Fruit fly (Drosophila melanogaster) whole organism, adult: Measurements from ENCODE around the gene CG13404.
"Not testable (repeated sequence)": the region's sequence is repeated elsewhere in the genome, so short reads cannot be mapped to it uniquely, and the experiment has no call there.

Experiments
- CG11617 ChIP-seq: fragments of 200-800 bp; sonication (Bioruptor generic); optimal IDR thresholded peaks from 2 replicates; lab custom pipeline; 2017; ENCODE audit warnings: mild to moderate bottlenecking, missing biosample characterization, missing genetic modification reagents, missing genetic modification characterization
- CG12768 ChIP-seq: fragments of 200-800 bp; sonication (Bioruptor generic); optimal IDR thresholded peaks from 2 replicates; lab custom pipeline; 2017; ENCODE audit warnings: missing biosample characterization, missing genetic modification characterization, mild to moderate bottlenecking, moderate library complexity, missing genetic modification reagents
- CG14711 ChIP-seq: fragments of 200-800 bp; sonication (Bioruptor generic); optimal IDR thresholded peaks from 2 replicates; lab custom pipeline; 2018; ENCODE audit warnings: missing biosample characterization, mild to moderate bottlenecking, missing genetic modification characterization, moderate library complexity
- CG1620 ChIP-seq: fragments of 200-800 bp; sonication (Bioruptor generic); optimal IDR thresholded peaks from 2 replicates; lab custom pipeline; 2016; ENCODE audit warnings: missing biosample characterization, missing genetic modification characterization
- CG33017 ChIP-seq: fragments of 200-800 bp; sonication (Bioruptor generic); optimal IDR thresholded peaks from 2 replicates; lab custom pipeline; 2018; ENCODE audit warnings: missing biosample characterization, mild to moderate bottlenecking, missing genetic modification characterization, moderate library complexity
- CG5204 ChIP-seq: fragments of 200-800 bp; sonication (Bioruptor generic); optimal IDR thresholded peaks from 2 replicates; lab custom pipeline; 2016; ENCODE audit warnings: missing biosample characterization, missing genetic modification characterization
- CG7045 ChIP-seq: fragments of 200-800 bp; sonication (Bioruptor generic); optimal IDR thresholded peaks from 2 replicates; lab custom pipeline; 2017; ENCODE audit warnings: missing biosample characterization, mild to moderate bottlenecking, missing genetic modification characterization
- CG7101 ChIP-seq: fragments of 200-800 bp; sonication (Bioruptor generic); optimal IDR thresholded peaks from 2 replicates; lab custom pipeline; 2018; ENCODE audit warnings: missing biosample characterization, mild to moderate bottlenecking, missing genetic modification characterization, moderate library complexity
- Clk ChIP-seq: fragments of 200-800 bp; sonication (Bioruptor generic); optimal IDR thresholded peaks from 2 replicates; lab custom pipeline; 2017; ENCODE audit warnings: missing biosample characterization, missing genetic modification characterization
- Crg-1 ChIP-seq: fragments of 200-800 bp; sonication (Bioruptor generic); optimal IDR thresholded peaks from 2 replicates; lab custom pipeline; 2016; ENCODE audit warnings: missing biosample characterization, missing genetic modification characterization
- Hr96 ChIP-seq: fragments of 200-800 bp; sonication (Bioruptor generic); optimal IDR thresholded peaks from 2 replicates; lab custom pipeline; 2016; ENCODE audit warnings: missing biosample characterization, missing genetic modification characterization
- Mnt ChIP-seq: fragments of 200-800 bp; sonication (Bioruptor generic); optimal IDR thresholded peaks from 2 replicates; lab custom pipeline; 2016; ENCODE audit warnings: missing biosample characterization, mild to moderate bottlenecking, missing genetic modification characterization
- bab1 ChIP-seq: fragments of 200-800 bp; sonication (Bioruptor generic); optimal IDR thresholded peaks from 3 replicates; lab custom pipeline; 2019; ENCODE audit warnings: missing biosample characterization, mild to moderate bottlenecking, missing genetic modification characterization, moderate library complexity
- cic ChIP-seq: fragments of 200-800 bp; sonication (Bioruptor generic); optimal IDR thresholded peaks from 2 replicates; lab custom pipeline; 2017; ENCODE audit warnings: missing biosample characterization, mild to moderate bottlenecking, missing genetic modification characterization, moderate library complexity
- cnc ChIP-seq, 2 experiments: fragments of >200 bp; optimal IDR thresholded peaks; 2 replicates each; lab custom pipeline; 2017
- kay ChIP-seq: fragments of 200-800 bp; sonication (Bioruptor generic); peaks from one replicate; lab custom pipeline; 2016; ENCODE audit warnings: missing biosample characterization, missing genetic modification characterization, borderline replicate concordance
- ovo ChIP-seq: fragments of 200-800 bp; sonication (Bioruptor generic); optimal IDR thresholded peaks from 2 replicates; lab custom pipeline; 2016; ENCODE audit warnings: missing biosample characterization, missing genetic modification characterization
- pad ChIP-seq: fragments of 200-800 bp; sonication (Bioruptor generic); optimal IDR thresholded peaks from 3 replicates; lab custom pipeline; 2017; ENCODE audit warnings: missing biosample characterization, missing genetic modification characterization, mild to moderate bottlenecking, moderate library complexity, missing genetic modification reagents
- tj ChIP-seq: fragments of 200-800 bp; sonication (Bioruptor generic); optimal IDR thresholded peaks from 3 replicates; lab custom pipeline; 2017; ENCODE audit warnings: missing biosample characterization, mild to moderate bottlenecking, missing genetic modification characterization, moderate library complexity
- toe ChIP-seq: fragments of 200-800 bp; sonication (Bioruptor generic); optimal IDR thresholded peaks from 2 replicates; lab custom pipeline; 2016; ENCODE audit warnings: missing biosample characterization, missing genetic modification characterization

The CG13404 gene

dm6 chrX:14266075-14266474, at the start of gene CG13404, which contains the start of gene na:
TSS of gene CG13404 (minus strand) at chrX:14266250.
TSS of gene na (plus strand) at chrX:14266367.
- TF ChIP-seq tj (GFP tag; lab: Kevin White, UChicago), result no peak
- no peak for TF ChIP-seq CG12768 (GFP tag; lab: Kevin White, UChicago)
- TF ChIP-seq pad (GFP tag; lab: Kevin White, UChicago), result no peak
- no peak for TF ChIP-seq kay (GFP tag; lab: Kevin White, UChicago)
- no peak for TF ChIP-seq CG7101 (tag; lab: Kevin White, UChicago)
- TF ChIP-seq cic (GFP tag; lab: Kevin White, UChicago), result no peak
- no peak for TF ChIP-seq Hr96
- no peak for TF ChIP-seq ovo (GFP tag; lab: Kevin White, UChicago)
- no peak for TF ChIP-seq Crg-1 (GFP tag; lab: Kevin White, UChicago)
- no peak for TF ChIP-seq cnc (optimal IDR thresholded peaks at IDR 0.05; lab: Kevin White, UChicago)
- TF ChIP-seq CG33017, result no peak
- TF ChIP-seq CG5204 (GFP tag; lab: Kevin White, UChicago), result no peak
- no peak for TF ChIP-seq toe (GFP tag; lab: Kevin White, UChicago)
- TF ChIP-seq bab1 (GFP tag; lab: Kevin White, UChicago), result no peak
- TF ChIP-seq CG11617, result no peak
- no peak for TF ChIP-seq Mnt (GFP tag; lab: Kevin White, UChicago)
- no peak for TF ChIP-seq CG7045 (GFP tag; lab: Kevin White, UChicago)
- TF ChIP-seq CG1620 (GFP tag; lab: Kevin White, UChicago), result no peak

- TF ChIP-seq CG7101 (tag; lab: Kevin White, UChicago); kay (GFP tag; lab: Kevin White, UChicago); CG5204 (GFP tag; lab: Kevin White, UChicago): not testable (repeated sequence)
Measured at dm6 chrX:14315483-14315882, 49.4 kb upstream of the CG13404 start, which contains the start of gene betaNACtes2. TSS of gene betaNACtes2 (minus strand) at chrX:14315583.

- TF ChIP-seq Mnt (GFP tag; lab: Kevin White, UChicago), result no peak
- TF ChIP-seq cnc (optimal IDR thresholded peaks at IDR 0.05; lab: Kevin White, UChicago), result no peak
Measured at dm6 chrX:14289293-14289692, 23.2 kb upstream of the CG13404 start, which contains the start of gene CG9400. TSS of gene CG9400 (minus strand) at chrX:14289393.

dm6 chrX:14277435-14277834, 11.4 kb upstream of the CG13404 start, which contains the start of gene Muc12Ea:
TSS of gene Muc12Ea (plus strand) at chrX:14277735.
- TF ChIP-seq CG33017 (no peak), CG5204 (GFP tag; lab: Kevin White, UChicago) (no peak), Mnt (GFP tag; lab: Kevin White, UChicago) (no peak), Crg-1 (GFP tag; lab: Kevin White, UChicago) (no peak), CG1620 (GFP tag; lab: Kevin White, UChicago) (no peak), ovo (GFP tag; lab: Kevin White, UChicago) (no peak), CG11617 (no peak), tj (GFP tag; lab: Kevin White, UChicago) (no peak), Clk (GFP tag; lab: Kevin White, UChicago) (no peak), CG14711 (tag; lab: Kevin White, UChicago) (no peak), Hr96 (no peak), CG7045 (GFP tag; lab: Kevin White, UChicago) (no peak), toe (GFP tag; lab: Kevin White, UChicago) (no peak), bab1 (GFP tag; lab: Kevin White, UChicago) (no peak), kay (GFP tag; lab: Kevin White, UChicago) (no peak)

dm6 chrX:14265149-14265548, 901 bp downstream of the CG13404 start:
- no peak for TF ChIP-seq Hr96
- no peak for TF ChIP-seq Clk (GFP tag; lab: Kevin White, UChicago)
- TF ChIP-seq cnc (optimal IDR thresholded peaks at IDR 0.05; lab: Kevin White, UChicago), result no peak
- no peak for TF ChIP-seq pad (GFP tag; lab: Kevin White, UChicago)
- TF ChIP-seq CG14711 (tag; lab: Kevin White, UChicago), result no peak
- no peak for TF ChIP-seq cic (GFP tag; lab: Kevin White, UChicago)
- TF ChIP-seq tj (GFP tag; lab: Kevin White, UChicago), result no peak
- no peak for TF ChIP-seq CG7045 (GFP tag; lab: Kevin White, UChicago)
- no peak for TF ChIP-seq toe (GFP tag; lab: Kevin White, UChicago)
- TF ChIP-seq Mnt (GFP tag; lab: Kevin White, UChicago), result no peak
- TF ChIP-seq CG12768 (GFP tag; lab: Kevin White, UChicago), result no peak
- TF ChIP-seq Crg-1 (GFP tag; lab: Kevin White, UChicago), result no peak
- no peak for TF ChIP-seq bab1 (GFP tag; lab: Kevin White, UChicago)
- TF ChIP-seq CG7101 (tag; lab: Kevin White, UChicago), result no peak
- TF ChIP-seq kay (GFP tag; lab: Kevin White, UChicago), result no peak
- TF ChIP-seq ovo (GFP tag; lab: Kevin White, UChicago), result no peak
- TF ChIP-seq CG11617, result no peak
- no peak for TF ChIP-seq CG1620 (GFP tag; lab: Kevin White, UChicago)
- TF ChIP-seq CG33017, result no peak

- TF ChIP-seq CG7101 (tag; lab: Kevin White, UChicago), result no peak
- TF ChIP-seq toe (GFP tag; lab: Kevin White, UChicago), result no peak
- no peak for TF ChIP-seq CG5204 (GFP tag; lab: Kevin White, UChicago)
- no peak for TF ChIP-seq CG14711 (tag; lab: Kevin White, UChicago)
- no peak for TF ChIP-seq kay (GFP tag; lab: Kevin White, UChicago)
- no peak for TF ChIP-seq CG33017
- no peak for TF ChIP-seq CG7045 (GFP tag; lab: Kevin White, UChicago)
- TF ChIP-seq tj (GFP tag; lab: Kevin White, UChicago), result no peak
- no peak for TF ChIP-seq Mnt (GFP tag; lab: Kevin White, UChicago)
- TF ChIP-seq cnc (optimal IDR thresholded peaks at IDR 0.05; lab: Kevin White, UChicago), result no peak
- TF ChIP-seq bab1 (GFP tag; lab: Kevin White, UChicago), result no peak
- TF ChIP-seq pad (GFP tag; lab: Kevin White, UChicago), result no peak
- TF ChIP-seq CG12768 (GFP tag; lab: Kevin White, UChicago), result no peak
- no peak for TF ChIP-seq CG11617
- no peak for TF ChIP-seq cic (GFP tag; lab: Kevin White, UChicago)
- no peak for TF ChIP-seq Clk (GFP tag; lab: Kevin White, UChicago)
Measured at dm6 chrX:14260863-14261262, 5.2 kb downstream of the CG13404 start, which contains the start of the genes CG46317 and Tat. TSS of gene CG46317 (plus strand) at chrX:14261223. TSS of gene Tat (plus strand) at chrX:14261223.
